Worm (Caenorhabditis elegans) whole organism, L3 larva: ENCODE measurements around the gene aqp-4.

ENCODE experiments used
- R02D3.7 ChIP-seq: fragments of 150-350 bp; optimal IDR thresholded peaks from 2 replicates; lab custom pipeline; 2014; ENCODE audit warnings: missing biosample characterization, missing genetic modification characterization
- ZK546.5 ChIP-seq: sonication (generic microtip); optimal IDR thresholded peaks from 2 replicates; lab custom pipeline; 2017; ENCODE audit warnings: missing biosample characterization, missing genetic modification characterization
- aly-2 ChIP-seq: fragments of 150-350 bp; optimal IDR thresholded peaks from 2 replicates; lab custom pipeline; 2014; ENCODE audit warnings: missing biosample characterization, missing genetic modification characterization
- ama-1 ChIP-seq: fragments of 150-350 bp; optimal IDR thresholded peaks from 2 replicates; lab custom pipeline; 2018
- ceh-16 ChIP-seq: sonication (generic microtip); optimal IDR thresholded peaks from 2 replicates; lab custom pipeline; 2017; ENCODE audit warnings: missing biosample characterization, missing genetic modification characterization
- ceh-28 ChIP-seq: fragments of 150-350 bp; optimal IDR thresholded peaks from 2 replicates; lab custom pipeline; 2014; ENCODE audit warnings: missing biosample characterization, missing genetic modification reagents, missing genetic modification characterization
- ceh-82 ChIP-seq: fragments of 150-350 bp; optimal IDR thresholded peaks from 2 replicates; lab custom pipeline; 2014; ENCODE audit warnings: missing biosample characterization, missing genetic modification characterization
- ceh-9 ChIP-seq: sonication (generic microtip); optimal IDR thresholded peaks from 2 replicates; lab custom pipeline; 2018; ENCODE audit warnings: missing biosample characterization, missing genetic modification characterization
- egl-27 ChIP-seq: sonication (generic microtip); optimal IDR thresholded peaks from 4 replicates; lab custom pipeline; 2017; ENCODE audit warnings: missing biosample characterization, missing genetic modification reagents, missing genetic modification characterization
- egl-5 ChIP-seq: fragments of 150-350 bp; optimal IDR thresholded peaks from 2 replicates; lab custom pipeline; 2017; ENCODE audit warnings: missing biosample characterization, missing genetic modification reagents, missing genetic modification characterization, inconsistent platforms
- elt-1 ChIP-seq: fragments of 150-350 bp; optimal IDR thresholded peaks from 2 replicates; lab custom pipeline; 2014; ENCODE audit warnings: missing biosample characterization, missing genetic modification characterization
- elt-2 ChIP-seq: sonication (generic microtip); optimal IDR thresholded peaks from 2 replicates; lab custom pipeline; 2016; ENCODE audit warnings: missing genetic modification reagents, mild to moderate bottlenecking, missing genetic modification characterization, missing compliant biosample characterization
- elt-3 ChIP-seq, 3 experiments: fragments of 150-350 bp in 1 of 3; sonication (generic microtip) in 2 of 3; optimal IDR thresholded peaks; 2 replicates in 2 of 3; 4 replicates in 1 of 3; lab custom pipeline; 2014 to 2017; ENCODE audit warnings: missing biosample characterization in 3 of 3, missing genetic modification characterization in 3 of 3
- eor-1 ChIP-seq, 2 experiments: fragments of 150-350 bp; optimal IDR thresholded peaks; 2 replicates each; lab custom pipeline; 2014 to 2018; ENCODE audit warnings: missing biosample characterization in 2 of 2, missing genetic modification characterization in 2 of 2
- hmg-11 ChIP-seq: sonication (generic microtip); optimal IDR thresholded peaks from 2 replicates; lab custom pipeline; 2016; ENCODE audit warnings: missing genetic modification characterization, missing compliant biosample characterization
- jun-1 ChIP-seq: fragments of 150-350 bp; optimal IDR thresholded peaks from 2 replicates; lab custom pipeline; 2014; ENCODE audit warnings: missing biosample characterization, missing genetic modification reagents, missing genetic modification characterization
- lin-15B ChIP-seq: fragments of 150-350 bp; optimal IDR thresholded peaks from 2 replicates; lab custom pipeline; 2014; ENCODE audit warnings: missing biosample characterization, missing genetic modification characterization
- mdl-1 ChIP-seq: fragments of 150-350 bp; optimal IDR thresholded peaks from 2 replicates; lab custom pipeline; 2014; ENCODE audit warnings: missing biosample characterization, missing genetic modification characterization
- mml-1 ChIP-seq: fragments of 150-350 bp; sonication (generic microtip); optimal IDR thresholded peaks from 3 replicates; lab custom pipeline; 2014; ENCODE audit warnings: missing biosample characterization, missing genetic modification characterization
- nhr-11 ChIP-seq: fragments of 150-350 bp; optimal IDR thresholded peaks from 2 replicates; lab custom pipeline; 2014; ENCODE audit warnings: missing biosample characterization, missing genetic modification characterization
- nhr-23 ChIP-seq: fragments of 150-350 bp; optimal IDR thresholded peaks from 2 replicates; lab custom pipeline; 2014; ENCODE audit warnings: missing biosample characterization, missing genetic modification reagents, missing genetic modification characterization
- nhr-25 ChIP-seq: sonication (generic microtip); optimal IDR thresholded peaks from 2 replicates; lab custom pipeline; 2017; ENCODE audit warnings: missing biosample characterization, missing genetic modification characterization
- nhr-28 ChIP-seq: fragments of 150-350 bp; optimal IDR thresholded peaks from 2 replicates; lab custom pipeline; 2014; ENCODE audit warnings: missing biosample characterization, missing genetic modification characterization
- nhr-43 ChIP-seq: sonication (generic microtip); optimal IDR thresholded peaks from 2 replicates; lab custom pipeline; 2016; ENCODE audit warnings: mild to moderate bottlenecking, missing genetic modification characterization, missing compliant biosample characterization; ENCODE audit not compliant: poor library complexity, severe bottlenecking
- nhr-67 ChIP-seq: fragments of 150-350 bp; optimal IDR thresholded peaks from 2 replicates; lab custom pipeline; 2014; ENCODE audit warnings: missing biosample characterization, missing genetic modification characterization
- nhr-76 ChIP-seq: fragments of 150-350 bp; sonication (generic microtip); optimal IDR thresholded peaks from 5 replicates; lab custom pipeline; 2014; ENCODE audit warnings: missing biosample characterization, missing genetic modification characterization
- pha-4 ChIP-seq: fragments of 150-350 bp; optimal IDR thresholded peaks from 2 replicates; lab custom pipeline; 2014; ENCODE audit warnings: missing biosample characterization, missing genetic modification reagents, missing genetic modification characterization
- sea-2 ChIP-seq: fragments of 150-350 bp; sonication (generic microtip); optimal IDR thresholded peaks from 4 replicates; lab custom pipeline; 2014; ENCODE audit warnings: missing biosample characterization, missing genetic modification reagents, missing genetic modification characterization
- snpc-4 ChIP-seq: fragments of 150-350 bp; optimal IDR thresholded peaks from 2 replicates; lab custom pipeline; 2014; ENCODE audit warnings: missing biosample characterization, missing genetic modification characterization
- tbx-2 ChIP-seq: sonication (generic microtip); optimal IDR thresholded peaks from 2 replicates; lab custom pipeline; 2016; ENCODE audit warnings: mild to moderate bottlenecking, missing genetic modification characterization, missing compliant biosample characterization
- unc-39 ChIP-seq: sonication (generic microtip); optimal IDR thresholded peaks from 4 replicates; lab custom pipeline; 2017; ENCODE audit warnings: missing biosample characterization, missing genetic modification characterization
- zag-1 ChIP-seq: fragments of 150-350 bp; optimal IDR thresholded peaks from 2 replicates; lab custom pipeline; 2014; ENCODE audit warnings: missing biosample characterization, missing genetic modification characterization
- ztf-11 ChIP-seq: fragments of 150-350 bp; optimal IDR thresholded peaks from 2 replicates; lab custom pipeline; 2014; ENCODE audit warnings: missing biosample characterization, missing genetic modification characterization
- ztf-4 ChIP-seq: fragments of 150-350 bp; optimal IDR thresholded peaks from 2 replicates; lab custom pipeline; 2014; ENCODE audit warnings: missing biosample characterization, missing genetic modification characterization

Gene aqp-4

DNA sequence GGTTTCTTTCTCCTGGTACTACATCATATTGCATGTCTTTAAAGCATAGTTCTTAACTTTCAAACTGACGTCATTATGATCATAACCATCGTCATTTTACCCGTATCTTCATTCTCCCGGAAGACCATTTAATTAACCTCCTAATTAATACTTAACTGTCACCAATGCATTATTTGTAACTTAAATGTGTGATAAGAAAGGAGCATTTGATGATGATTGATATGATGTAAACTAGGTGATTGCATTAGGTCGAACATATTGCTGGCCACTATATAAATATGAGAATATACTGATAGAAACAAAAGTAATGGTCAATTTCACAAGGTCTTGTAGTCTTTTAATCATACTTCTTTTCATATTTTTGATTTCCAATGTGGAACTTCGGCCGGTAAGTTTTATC, 18.9 kb downstream of the aqp-4 start, which contains the start of gene hrg-3:
hrg-3 (plus strand) TSS at position 227 of the 400 bp plus-strand sequence.
- TF ChIP-seq nhr-67 (no peak), tbx-2 (tag; lab: Kevin White, UChicago) (no peak), elt-2 (tag; lab: Kevin White, UChicago) (peak; percentile 85), nhr-28 (tag; lab: Kevin White, UChicago) (no peak), hmg-11 (tag; lab: Kevin White, UChicago) (no peak)
- TF ChIP-seq, all 47 proteins: peak for 1

DNA sequence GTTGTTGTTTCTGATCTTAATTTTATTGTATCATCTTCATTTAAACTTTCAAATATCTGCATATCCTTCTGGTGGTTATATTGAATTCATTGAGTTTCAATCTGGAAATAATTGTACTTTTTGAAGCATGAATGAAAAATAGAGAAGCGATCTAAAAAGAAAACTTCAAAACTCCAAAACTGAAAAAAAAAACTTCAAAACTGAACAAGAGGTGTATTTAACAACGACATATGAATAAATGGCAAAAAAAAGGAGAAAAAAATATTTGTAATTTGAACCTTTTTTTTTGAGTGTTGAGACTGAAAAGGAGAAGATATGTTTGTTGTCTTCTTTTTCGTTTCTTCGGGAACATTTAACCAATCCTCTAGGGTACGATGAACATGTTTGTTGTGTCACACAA, 20.5 kb downstream of the aqp-4 start, which contains the start of gene F58E6.11:
F58E6.11 (minus strand) TSS at position 101 of the 400 bp plus-strand sequence.
- TF ChIP-seq jun-1 (no peak), zag-1 (tag; lab: Kevin White, UChicago) (no peak), egl-27 (tag; lab: Kevin White, UChicago) (no peak), lin-15B (no peak), snpc-4 (tag; lab: Kevin White, UChicago) (no peak), ZK546.5 (tag; lab: Kevin White, UChicago) (no peak), ceh-16 (tag; lab: Kevin White, UChicago) (no peak), elt-3 (tag; optimal IDR thresholded peaks at IDR 0.05; lab: Kevin White, UChicago) (no peak), ama-1 (lab: Kevin White, UChicago) (no peak), nhr-11 (tag; lab: Kevin White, UChicago) (no peak), nhr-43 (tag; lab: Kevin White, UChicago) (no peak), aly-2 (tag; lab: Kevin White, UChicago) (no peak), unc-39 (no peak), pha-4 (tag; lab: Kevin White, UChicago) (no peak), R02D3.7 (tag; lab: Kevin White, UChicago) (no peak)

ce11 chrV:9758437-9758836, 21.1 kb downstream of the aqp-4 start:
- peak; percentile 25 for TF ChIP-seq nhr-23 (tag; lab: Kevin White, UChicago)
- TF ChIP-seq ztf-11 (tag; lab: Kevin White, UChicago): no peak
- no peak for TF ChIP-seq jun-1

ce11 chrV:9763759-9764158, 26.4 kb downstream of the aqp-4 start:
- TF ChIP-seq elt-3 (tag; optimal IDR thresholded peaks at IDR 0.05; lab: Kevin White, UChicago) (no peak), pha-4 (tag; lab: Kevin White, UChicago) (no peak), nhr-67 (no peak), mml-1 (tag; lab: Kevin White, UChicago) (no peak), snpc-4 (tag; lab: Kevin White, UChicago) (no peak), ceh-28 (no peak), mdl-1 (no peak), elt-2 (tag; lab: Kevin White, UChicago) (no peak), ZK546.5 (tag; lab: Kevin White, UChicago) (no peak), zag-1 (tag; lab: Kevin White, UChicago) (no peak), hmg-11 (tag; lab: Kevin White, UChicago) (no peak), ceh-82 (tag; lab: Kevin White, UChicago) (no peak), jun-1 (no peak), ceh-9 (no peak), egl-27 (tag; lab: Kevin White, UChicago) (no peak), nhr-76 (tag; lab: Kevin White, UChicago) (no peak), nhr-43 (tag; lab: Kevin White, UChicago) (no peak), egl-5 (no peak), ztf-4 (tag; lab: Kevin White, UChicago) (no peak), sea-2 (GFP tag; lab: Kevin White, UChicago) (no peak)

DNA sequence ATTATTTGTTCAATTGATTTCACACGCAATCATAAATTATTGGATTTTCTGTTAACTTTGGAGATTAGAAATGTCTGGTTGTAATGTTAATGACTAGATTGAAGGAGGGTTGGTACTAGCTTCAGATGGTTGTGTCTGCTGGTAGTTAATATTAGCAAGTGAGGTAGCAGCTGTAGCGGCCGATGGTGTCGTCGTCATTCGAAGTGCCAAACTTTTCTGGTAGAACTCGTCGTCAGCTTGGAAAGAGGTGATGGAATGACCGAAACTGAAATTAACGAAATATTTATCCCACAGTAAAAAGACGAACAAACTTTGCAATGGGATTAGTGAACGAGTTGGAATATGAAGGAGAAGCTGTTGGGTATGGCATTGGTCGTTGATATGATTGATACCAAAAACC, 27.2 kb downstream of the aqp-4 start:
- TF ChIP-seq egl-5: no peak
- no peak for TF ChIP-seq nhr-28 (tag; lab: Kevin White, UChicago)
- TF ChIP-seq ceh-28: no peak
- no peak for TF ChIP-seq eor-1 (tag; optimal IDR thresholded peaks at IDR 0.05; lab: Kevin White, UChicago)
- no peak for TF ChIP-seq elt-1 (tag; lab: Kevin White, UChicago)
- TF ChIP-seq nhr-25 (tag; lab: Kevin White, UChicago): no peak
- TF ChIP-seq elt-2 (tag; lab: Kevin White, UChicago): no peak
- TF ChIP-seq hmg-11 (tag; lab: Kevin White, UChicago): no peak
- TF ChIP-seq mml-1 (tag; lab: Kevin White, UChicago): no peak
- no peak for TF ChIP-seq zag-1 (tag; lab: Kevin White, UChicago)
- no peak for TF ChIP-seq tbx-2 (tag; lab: Kevin White, UChicago)
- TF ChIP-seq R02D3.7 (tag; lab: Kevin White, UChicago): no peak
- no peak for TF ChIP-seq ZK546.5 (tag; lab: Kevin White, UChicago)
- TF ChIP-seq unc-39: no peak
- no peak for TF ChIP-seq nhr-76 (tag; lab: Kevin White, UChicago)
- TF ChIP-seq nhr-23 (tag; lab: Kevin White, UChicago): no peak
